Worm (Caenorhabditis elegans) whole organism, L4/young adult: Measurements from ENCODE around the gene F18E9.1.

ENCODE experiments used
- W03F9.2 ChIP-seq: fragments of 150-350 bp; optimal IDR thresholded peaks from 2 replicates; lab custom pipeline; 2014; ENCODE audit warnings: missing biosample characterization, missing genetic modification characterization
- him-1 ChIP-seq: sonication (generic microtip); optimal IDR thresholded peaks from 2 replicates; lab custom pipeline; 2016; ENCODE audit warnings: missing genotype, missing genetic modification reagents, missing genetic modification characterization, missing compliant biosample characterization

- TF ChIP-seq W03F9.2 (tag; lab: Kevin White, UChicago) (no peak), him-1 (no peak)
Observed at ce11 chrX:8556614-8557196, 44.6 kb upstream of the F18E9.1 start, which contains the start of gene utx-1.
